Fruit fly (Drosophila melanogaster): ENCODE results near the gene CG2187.

Gene CG2187

dm6 chr3R:31758587-31759167 is at the start of gene CG2187:
CG2187 (minus strand) TSS chr3R:31758637.
- TF ChIP-seq CG32121 (GFP tag; IDR thresholded peaks at IDR 0.05) (no peak), CG12605 (GFP tag; IDR thresholded peaks at IDR 0.05) (no peak), D1 (tag; optimal IDR thresholded peaks at IDR 0.05) (no peak), Pif1B (GFP tag; optimal IDR thresholded peaks at IDR 0.05) (no peak), CG8301 (tag; optimal IDR thresholded peaks at IDR 0.05) (no peak), fd96Ca (GFP tag; IDR thresholded peaks at IDR 0.05) (no peak), CG10348 (GFP tag; IDR thresholded peaks at IDR 0.05) (no peak), CG34367 (tag; optimal IDR thresholded peaks at IDR 0.05) (no peak), rn (GFP tag; IDR thresholded peaks at IDR 0.05) (no peak), CG17806 (tag; optimal IDR thresholded peaks at IDR 0.05) (no peak), Ets98B (GFP tag; IDR thresholded peaks at IDR 0.05) (no peak), CG15710 (tag; optimal IDR thresholded peaks at IDR 0.05) (no peak), CG9948 (tag; optimal IDR thresholded peaks at IDR 0.05) (no peak), CG8159 (tag; optimal IDR thresholded peaks at IDR 0.05) (no peak), CG13204 (GFP tag; optimal IDR thresholded peaks at IDR 0.05) (no peak)

dm6 chr3R:31805228-31805738 is 46.8 kb upstream of the CG2187 start, which contains the start of the genes CG42233 and CG1971:
CG42233 (minus strand) TSS chr3R:31805278.
CG1971 (plus strand) TSS chr3R:31805468.
- TF ChIP-seq CG12605 (GFP tag; IDR thresholded peaks at IDR 0.05) (no peak), Pif1B (GFP tag; optimal IDR thresholded peaks at IDR 0.05) (no peak), CG8301 (tag; optimal IDR thresholded peaks at IDR 0.05) (no peak), fd96Ca (GFP tag; IDR thresholded peaks at IDR 0.05) (peak; percentile 70; the same call in 2 of the 3 replicates), CG15710 (tag; optimal IDR thresholded peaks at IDR 0.05) (no peak), CG14655 (GFP tag; optimal IDR thresholded peaks at IDR 0.05) (no peak), CG32121 (GFP tag; IDR thresholded peaks at IDR 0.05) (peak; percentile 17; the same call in 1 of the 2 replicates), rn (GFP tag; IDR thresholded peaks at IDR 0.05) (peak; percentile 23; the same call in 1 of the 2 replicates), EcR (GFP tag; optimal IDR thresholded peaks at IDR 0.05) (no peak), CG8159 (tag; optimal IDR thresholded peaks at IDR 0.05) (no peak), CG4496 (GFP tag; IDR thresholded peaks at IDR 0.05) (peak; percentile 66; the same call in 2 of the 3 replicates), CG17806 (tag; optimal IDR thresholded peaks at IDR 0.05) (no peak), Ets98B (GFP tag; IDR thresholded peaks at IDR 0.05) (peak; percentile 62; the same call in 1 of the 2 replicates), D1 (tag; optimal IDR thresholded peaks at IDR 0.05) (no peak), Pif1A (GFP tag; optimal IDR thresholded peaks at IDR 0.05) (no peak), CG9948 (tag; optimal IDR thresholded peaks at IDR 0.05) (no peak), gl (tag; optimal IDR thresholded peaks at IDR 0.05) (peak; percentile 26), CG10348 (GFP tag; IDR thresholded peaks at IDR 0.05) (no peak), Snoo (tag; optimal IDR thresholded peaks at IDR 0.05) (no peak), CG13204 (GFP tag; optimal IDR thresholded peaks at IDR 0.05) (no peak), CG34367 (tag; optimal IDR thresholded peaks at IDR 0.05) (no peak)

dm6 chr3R:31800663-31801062 is 42.2 kb upstream of the CG2187 start, which contains the start of gene Ir100a:
Ir100a (plus strand) TSS chr3R:31800963.
- TF ChIP-seq CG17806 (tag; optimal IDR thresholded peaks at IDR 0.05): no peak
- no peak for TF ChIP-seq rn (GFP tag; IDR thresholded peaks at IDR 0.05)
- no peak for TF ChIP-seq D1 (tag; optimal IDR thresholded peaks at IDR 0.05)
- no peak for TF ChIP-seq CG13204 (GFP tag; optimal IDR thresholded peaks at IDR 0.05)
- TF ChIP-seq CG32121 (GFP tag; IDR thresholded peaks at IDR 0.05): no peak
- TF ChIP-seq Snoo (tag; optimal IDR thresholded peaks at IDR 0.05): no peak
- TF ChIP-seq Pif1B (GFP tag; optimal IDR thresholded peaks at IDR 0.05): no peak
- TF ChIP-seq Pif1A (GFP tag; optimal IDR thresholded peaks at IDR 0.05): no peak
- TF ChIP-seq CG14655 (GFP tag; optimal IDR thresholded peaks at IDR 0.05): no peak
- TF ChIP-seq CG15710 (tag; optimal IDR thresholded peaks at IDR 0.05): no peak
- TF ChIP-seq gl (tag; optimal IDR thresholded peaks at IDR 0.05): no peak
- TF ChIP-seq CG8159 (tag; optimal IDR thresholded peaks at IDR 0.05): no peak
- no peak for TF ChIP-seq CG8301 (tag; optimal IDR thresholded peaks at IDR 0.05)
- TF ChIP-seq CG34367 (tag; optimal IDR thresholded peaks at IDR 0.05): no peak
- TF ChIP-seq CG10348 (GFP tag; IDR thresholded peaks at IDR 0.05): no peak
- no peak for TF ChIP-seq CG4496 (GFP tag; IDR thresholded peaks at IDR 0.05)
- no peak for TF ChIP-seq EcR (GFP tag; optimal IDR thresholded peaks at IDR 0.05)
- no peak for TF ChIP-seq Ets98B (GFP tag; IDR thresholded peaks at IDR 0.05)
- no peak for TF ChIP-seq CG12605 (GFP tag; IDR thresholded peaks at IDR 0.05)

- TF ChIP-seq CG4496 (GFP tag; IDR thresholded peaks at IDR 0.05): 0 out of 3 replicates have a peak, but pooled peaks have one; percentile 27
- no peak for TF ChIP-seq EcR (GFP tag; optimal IDR thresholded peaks at IDR 0.05)
- TF ChIP-seq CG10348 (GFP tag; IDR thresholded peaks at IDR 0.05): no peak
- peak; percentile 18; the same call in 1 of the 2 replicates for TF ChIP-seq CG12605 (GFP tag; IDR thresholded peaks at IDR 0.05)
- no peak for TF ChIP-seq Ets98B (GFP tag; IDR thresholded peaks at IDR 0.05)
Observed at dm6 chr3R:31794457-31794856, 36.0 kb upstream of the CG2187 start.

dm6 chr3R:31793664-31794417 is 35.4 kb upstream of the CG2187 start, which contains the start of the genes Mccc1 and Acf:
Mccc1 (minus strand) TSS chr3R:31793907.
Acf (plus strand) TSS chr3R:31793981.
- TF ChIP-seq CG9948 (tag; optimal IDR thresholded peaks at IDR 0.05) (no peak), CG4496 (GFP tag; IDR thresholded peaks at IDR 0.05) (peak; percentile 57; the same call in 2 of the 3 replicates)
